Fruit fly (Drosophila melanogaster) whole organism, prepupa: ENCODE data around the gene CG43391.

Experiments
- Blimp-1 ChIP-seq: fragments of 200-800 bp; sonication (Bioruptor generic); optimal IDR thresholded peaks from 3 replicates; lab custom pipeline; 2017; ENCODE audit warnings: missing biosample characterization, missing genetic modification characterization, mild to moderate bottlenecking, moderate library complexity, missing genetic modification reagents
- CG10631 ChIP-seq: fragments of 200-800 bp; sonication (Bioruptor generic); optimal IDR thresholded peaks from 2 replicates; lab custom pipeline; 2016; ENCODE audit warnings: missing biosample characterization, missing genetic modification characterization
- CG11294 ChIP-seq: fragments of 200-800 bp; sonication (Bioruptor generic); IDR thresholded peaks from 2 replicates; pipeline ENCODE4 v1.3.6; 2022; ENCODE audit warnings: missing biosample characterization, missing genetic modification characterization
- CG11762 ChIP-seq: fragments of 200-800 bp; sonication (Bioruptor generic); optimal IDR thresholded peaks from 3 replicates; lab custom pipeline; 2016; ENCODE audit warnings: missing biosample characterization, missing genetic modification characterization; ENCODE audit not compliant: insufficient read depth
- CG11902 ChIP-seq: fragments of 200-800 bp; sonication (Bioruptor generic); optimal IDR thresholded peaks from 3 replicates; lab custom pipeline; 2016; ENCODE audit warnings: missing biosample characterization, missing genetic modification characterization
- CG1621 ChIP-seq: fragments of 200-800 bp; sonication (Bioruptor generic); optimal IDR thresholded peaks from 3 replicates; lab custom pipeline; 2018; ENCODE audit warnings: missing biosample characterization, mild to moderate bottlenecking, missing genetic modification characterization
- CG16779 ChIP-seq: fragments of 200-800 bp; sonication (Bioruptor generic); optimal IDR thresholded peaks from 3 replicates; lab custom pipeline; 2017; ENCODE audit warnings: missing biosample characterization, mild to moderate bottlenecking, missing genetic modification characterization
- CG31627 ChIP-seq: fragments of 200-800 bp; sonication (Bioruptor generic); optimal IDR thresholded peaks from 3 replicates; lab custom pipeline; 2016; ENCODE audit warnings: missing biosample characterization, missing genetic modification characterization
- CG32006 ChIP-seq: fragments of 200-800 bp; sonication (Bioruptor generic); optimal IDR thresholded peaks from 3 replicates; lab custom pipeline; 2017; ENCODE audit warnings: missing biosample characterization, mild to moderate bottlenecking, missing genetic modification characterization
- CG34406 ChIP-seq: fragments of 200-800 bp; sonication (Bioruptor generic); optimal IDR thresholded peaks from 3 replicates; lab custom pipeline; 2016; ENCODE audit warnings: missing biosample characterization, missing genetic modification characterization
- CG3919 ChIP-seq: fragments of 200-800 bp; sonication (Bioruptor generic); optimal IDR thresholded peaks from 3 replicates; lab custom pipeline; 2016; ENCODE audit warnings: missing biosample characterization, missing genetic modification characterization
- CG4318 ChIP-seq: fragments of 200-800 bp; sonication (Bioruptor generic); optimal IDR thresholded peaks from 3 replicates; lab custom pipeline; 2017; ENCODE audit warnings: missing biosample characterization, mild to moderate bottlenecking, missing genetic modification characterization
- CG6163 ChIP-seq: fragments of 200-800 bp; sonication (Bioruptor generic); IDR thresholded peaks from 3 replicates; pipeline ENCODE4 v1.3.6; 2022; ENCODE audit warnings: missing biosample characterization, missing genetic modification characterization
- CG6792 ChIP-seq: fragments of 200-800 bp; sonication (Bioruptor generic); optimal IDR thresholded peaks from 3 replicates; lab custom pipeline; 2016; ENCODE audit warnings: missing biosample characterization, missing genetic modification characterization
- CG6808 ChIP-seq: fragments of 200-800 bp; sonication (Bioruptor generic); optimal IDR thresholded peaks from 3 replicates; lab custom pipeline; 2017; ENCODE audit warnings: missing biosample characterization, missing genetic modification characterization, mild to moderate bottlenecking, moderate library complexity, missing genetic modification reagents
- CG7368 ChIP-seq: fragments of 200-800 bp; sonication (Bioruptor generic); optimal IDR thresholded peaks from 3 replicates; lab custom pipeline; 2016; ENCODE audit warnings: missing biosample characterization, missing genetic modification characterization
- CG8319 ChIP-seq: fragments of 200-800 bp; sonication (Bioruptor generic); optimal IDR thresholded peaks from 3 replicates; lab custom pipeline; 2016; ENCODE audit warnings: missing biosample characterization, missing genetic modification characterization
- CG9139 ChIP-seq: fragments of 200-800 bp; sonication (Bioruptor generic); optimal IDR thresholded peaks from 3 replicates; lab custom pipeline; 2017; ENCODE audit warnings: missing biosample characterization, mild to moderate bottlenecking, missing genetic modification characterization
- Eip75B ChIP-seq: fragments of 200-800 bp; sonication (Bioruptor generic); optimal IDR thresholded peaks from 3 replicates; lab custom pipeline; 2016; ENCODE audit warnings: missing biosample characterization, missing genetic modification characterization
- Eip78C ChIP-seq: fragments of 200-800 bp; sonication (Bioruptor generic); peaks from one replicate; lab custom pipeline; 2016; ENCODE audit warnings: missing biosample characterization, missing genetic modification characterization
- Eip93F ChIP-seq: fragments of 200-800 bp; sonication (Bioruptor generic); optimal IDR thresholded peaks from 2 replicates; lab custom pipeline; 2016; ENCODE audit warnings: missing biosample characterization, mild to moderate bottlenecking, missing genetic modification characterization
- Ets21C ChIP-seq: fragments of 200-800 bp; sonication (Bioruptor generic); optimal IDR thresholded peaks from 3 replicates; lab custom pipeline; 2016; ENCODE audit warnings: missing biosample characterization, missing genetic modification characterization
- Ets96B ChIP-seq: fragments of 200-800 bp; optimal IDR thresholded peaks from 2 replicates; lab custom pipeline; 2019; ENCODE audit warnings: missing biosample characterization, mild to moderate bottlenecking, missing genetic modification characterization, moderate library complexity
- Gug ChIP-seq: fragments of 200-800 bp; sonication (Bioruptor generic); IDR thresholded peaks from 2 replicates; pipeline ENCODE4 v1.3.6; 2022; ENCODE audit warnings: missing biosample characterization, missing genetic modification characterization
- Hr38 ChIP-seq: sonication (Bioruptor generic); optimal IDR thresholded peaks from 2 replicates; lab custom pipeline; 2016; ENCODE audit warnings: missing biosample characterization, missing genetic modification characterization
- Hr4 ChIP-seq: fragments of 200-800 bp; sonication (Bioruptor generic); optimal IDR thresholded peaks from 3 replicates; lab custom pipeline; 2016; ENCODE audit warnings: missing biosample characterization, missing genetic modification characterization
- Met ChIP-seq: fragments of 200-800 bp; sonication (Bioruptor generic); optimal IDR thresholded peaks from 3 replicates; lab custom pipeline; 2016; ENCODE audit warnings: missing biosample characterization, missing genetic modification characterization
- OdsH ChIP-seq: fragments of 200-800 bp; sonication (Bioruptor generic); optimal IDR thresholded peaks from 3 replicates; lab custom pipeline; 2016; ENCODE audit warnings: missing biosample characterization, missing genetic modification characterization
- Sox102F ChIP-seq: fragments of 200-800 bp; sonication (Bioruptor generic); optimal IDR thresholded peaks from 2 replicates; lab custom pipeline; 2016; ENCODE audit warnings: missing biosample characterization, mild to moderate bottlenecking, missing genetic modification characterization
- Sox14 ChIP-seq: fragments of 200-800 bp; sonication (Bioruptor generic); optimal IDR thresholded peaks from 3 replicates; lab custom pipeline; 2016; ENCODE audit warnings: missing biosample characterization, missing genetic modification characterization
- acj6 ChIP-seq: fragments of 200-800 bp; sonication (Bioruptor generic); optimal IDR thresholded peaks from 3 replicates; lab custom pipeline; 2016; ENCODE audit warnings: missing biosample characterization, missing genetic modification characterization
- cyc ChIP-seq: fragments of 200-800 bp; sonication (Bioruptor generic); optimal IDR thresholded peaks from 3 replicates; lab custom pipeline; 2016; ENCODE audit warnings: missing biosample characterization, missing genetic modification characterization
- dac ChIP-seq: fragments of 200-800 bp; sonication (Bioruptor generic); optimal IDR thresholded peaks from 2 replicates; lab custom pipeline; 2017; ENCODE audit warnings: missing biosample characterization, mild to moderate bottlenecking, missing genetic modification characterization
- dsx ChIP-seq: fragments of 200-800 bp; optimal IDR thresholded peaks from 3 replicates; lab custom pipeline; 2019; ENCODE audit warnings: missing biosample characterization, mild to moderate bottlenecking, missing genetic modification characterization, moderate library complexity; ENCODE audit not compliant: poor library complexity, severe bottlenecking
- eg ChIP-seq: fragments of 200-800 bp; sonication (Bioruptor generic); IDR thresholded peaks from 3 replicates; pipeline ENCODE4 v1.3.6; 2022; ENCODE audit warnings: missing biosample characterization, missing genetic modification characterization
- esn ChIP-seq: fragments of 200-800 bp; sonication (Bioruptor generic); optimal IDR thresholded peaks from 2 replicates; lab custom pipeline; 2016; ENCODE audit warnings: missing biosample characterization, mild to moderate bottlenecking, missing genetic modification characterization, moderate library complexity
- fd59A ChIP-seq: fragments of 200-800 bp; sonication (Bioruptor generic); optimal IDR thresholded peaks from 2 replicates; lab custom pipeline; 2017; ENCODE audit warnings: missing biosample characterization, mild to moderate bottlenecking, missing genetic modification characterization, missing genetic modification reagents
- fkh ChIP-seq: fragments of 200-800 bp; sonication (Bioruptor generic); optimal IDR thresholded peaks from 3 replicates; lab custom pipeline; 2017; ENCODE audit warnings: missing biosample characterization, mild to moderate bottlenecking, missing genetic modification characterization, moderate library complexity
- lz ChIP-seq: fragments of 200-800 bp; sonication (Bioruptor generic); optimal IDR thresholded peaks from 3 replicates; lab custom pipeline; 2016; ENCODE audit warnings: missing biosample characterization, missing genetic modification characterization
- net ChIP-seq: fragments of 200-800 bp; sonication (Bioruptor generic); optimal IDR thresholded peaks from 3 replicates; lab custom pipeline; 2016; ENCODE audit warnings: missing biosample characterization, missing genetic modification characterization
- pdm3 ChIP-seq: fragments of 200-800 bp; sonication (Bioruptor generic); optimal IDR thresholded peaks from 3 replicates; lab custom pipeline; 2016; ENCODE audit warnings: missing biosample characterization, missing genetic modification characterization
- salr ChIP-seq, 2 experiments: fragments of 200-800 bp; sonication (Bioruptor generic); optimal IDR thresholded peaks; 3 replicates each; lab custom pipeline; 2016 to 2018; ENCODE audit warnings: missing biosample characterization in 2 of 2, missing genetic modification characterization in 2 of 2, mild to moderate bottlenecking in 1 of 2
- spab ChIP-seq: fragments of 200-800 bp; sonication (Bioruptor generic); optimal IDR thresholded peaks from 2 replicates; lab custom pipeline; 2017; ENCODE audit warnings: missing biosample characterization, mild to moderate bottlenecking, missing genetic modification characterization, missing genetic modification reagents
- ss ChIP-seq, 2 experiments: fragments of 200-800 bp; sonication (Bioruptor generic); optimal IDR thresholded peaks; 2 replicates in 1 of 2; 3 replicates in 1 of 2; lab custom pipeline; 2017 to 2018; ENCODE audit warnings: mild to moderate bottlenecking in 2 of 2, missing biosample characterization in 2 of 2, missing genetic modification characterization in 2 of 2, moderate library complexity in 1 of 2
- svp ChIP-seq: fragments of 200-800 bp; sonication (Bioruptor generic); peaks from one replicate; lab custom pipeline; 2016; ENCODE audit warnings: missing biosample characterization, missing genetic modification characterization
- topi ChIP-seq: fragments of 200-800 bp; sonication (Bioruptor generic); optimal IDR thresholded peaks from 3 replicates; lab custom pipeline; 2016; ENCODE audit warnings: missing biosample characterization, missing genetic modification characterization
- vri ChIP-seq: fragments of 200-800 bp; sonication (Bioruptor generic); optimal IDR thresholded peaks from 3 replicates; lab custom pipeline; 2016; ENCODE audit warnings: missing biosample characterization, mild to moderate bottlenecking, missing genetic modification characterization

CG43391 gene

dm6 chr3L:11552996-11553671 is 27.7 kb downstream of the CG43391 start (continued):
- TF ChIP-seq CG1621 (tag; lab: Kevin White, UChicago) (peak; percentile 71), esn (GFP tag; lab: Kevin White, UChicago) (peak; percentile 33), OdsH (no peak), lz (peak; percentile 2), CG11762 (peak; percentile 25), Hr38 (GFP tag; lab: Kevin White, UChicago) (no peak), CG32006 (GFP tag; lab: Kevin White, UChicago) (peak; percentile 54), CG7368 (GFP tag; lab: Kevin White, UChicago) (peak; percentile 43), acj6 (GFP tag; lab: Kevin White, UChicago) (no peak), Met (GFP tag; lab: Kevin White, UChicago) (peak; percentile 28), net (GFP tag; lab: Kevin White, UChicago) (peak; percentile 81), Sox14 (peak; percentile 37), Sox102F (GFP tag; lab: Kevin White, UChicago) (peak; percentile 68), CG3919 (GFP tag; lab: Kevin White, UChicago) (peak; percentile 77), vri (peak; percentile 60), Ets21C (GFP tag; lab: Kevin White, UChicago) (no peak), fd59A (GFP tag; lab: Kevin White, UChicago) (no peak), CG34406 (GFP tag; lab: Kevin White, UChicago) (peak; percentile 31), Blimp-1 (GFP tag; lab: Kevin White, UChicago) (peak; percentile 37), salr (GFP tag; optimal IDR thresholded peaks at IDR 0.05; lab: Kevin White, UChicago) (no peak), CG9139 (GFP tag; lab: Kevin White, UChicago) (peak; percentile 75), CG6792 (GFP tag; lab: Kevin White, UChicago) (peak; percentile 25), CG6808 (GFP tag; lab: Kevin White, UChicago) (peak; percentile 62), CG11294 (no peak), CG31627 (no peak), dsx (GFP tag; lab: Kevin White, UChicago) (peak; percentile 83), cyc (GFP tag; lab: Kevin White, UChicago) (no peak), CG6163 (GFP tag; lab: Robert Waterston, UW) (peak; percentile 82), Eip75B (GFP tag; lab: Kevin White, UChicago) (peak; percentile 58), CG11902 (no peak), CG10631 (GFP tag; lab: Kevin White, UChicago) (no peak), CG8319 (GFP tag; lab: Kevin White, UChicago) (no peak), dac (GFP tag; lab: Kevin White, UChicago) (peak; percentile 11), fkh (GFP tag; lab: Kevin White, UChicago) (peak; percentile 71)

dm6 chr3L:11551949-11552348 is 28.9 kb downstream of the CG43391 start:
- TF ChIP-seq topi (GFP tag; lab: Kevin White, UChicago) = peak; percentile 63
- peak; percentile 12 for TF ChIP-seq CG7368 (GFP tag; lab: Kevin White, UChicago)
- peak; percentile 75; the same call in 2 of the 3 replicates for TF ChIP-seq CG6163 (GFP tag; lab: Robert Waterston, UW)
- TF ChIP-seq Hr4 (GFP tag; lab: Kevin White, UChicago) = peak; percentile 72
- no peak for TF ChIP-seq CG16779 (tag; lab: Kevin White, UChicago)
- peak; percentile 34 for TF ChIP-seq dac (GFP tag; lab: Kevin White, UChicago)
- peak; percentile 21 to 64 for TF ChIP-seq ss (GFP tag; optimal IDR thresholded peaks at IDR 0.05; lab: Kevin White, UChicago)
- no peak for TF ChIP-seq Ets21C (GFP tag; lab: Kevin White, UChicago)
- no peak for TF ChIP-seq CG9139 (GFP tag; lab: Kevin White, UChicago)
- peak; percentile 47 for TF ChIP-seq lz
- peak; percentile 63 for TF ChIP-seq net (GFP tag; lab: Kevin White, UChicago)
- TF ChIP-seq spab (GFP tag; lab: Kevin White, UChicago) = peak; percentile 47
- TF ChIP-seq Sox102F (GFP tag; lab: Kevin White, UChicago) = peak; percentile 43
- TF ChIP-seq eg (GFP tag; lab: Robert Waterston, UW) = peak; percentile 81
- TF ChIP-seq CG11762 = peak; percentile 33
- peak; percentile 59 for TF ChIP-seq pdm3 (GFP tag; lab: Kevin White, UChicago)
- peak; percentile 71 for TF ChIP-seq Ets96B (tag; lab: Kevin White, UChicago)
- TF ChIP-seq Blimp-1 (GFP tag; lab: Kevin White, UChicago) = no peak
- TF ChIP-seq Eip75B (GFP tag; lab: Kevin White, UChicago) = peak; percentile 62
- TF ChIP-seq CG4318 (GFP tag; lab: Kevin White, UChicago) = peak; percentile 47
- TF ChIP-seq CG10631 (GFP tag; lab: Kevin White, UChicago) = peak; percentile 54
- TF ChIP-seq Eip78C = peak; percentile 87
- TF ChIP-seq CG6808 (GFP tag; lab: Kevin White, UChicago) = peak; percentile 58
- TF ChIP-seq CG31627 = peak; percentile 53
- peak; percentile 76 for TF ChIP-seq svp (GFP tag; lab: Kevin White, UChicago)
- no peak for TF ChIP-seq Eip93F (GFP tag; lab: Kevin White, UChicago)
- TF ChIP-seq Gug (GFP tag; lab: Robert Waterston, UW) = peak; percentile 53
- TF ChIP-seq fkh (GFP tag; lab: Kevin White, UChicago) = no peak
- TF ChIP-seq Sox14 = peak; percentile 53
